Worm (Caenorhabditis elegans): Measurements from ENCODE around the gene T21B10.3.

The T21B10.3 gene

ce11 chrII:8917339-8917738, 16.8 kb upstream of the T21B10.3 start:
- no peak for TF ChIP-seq unc-62 (GFP tag; optimal IDR thresholded peaks at IDR 0.05)

- TF ChIP-seq unc-62 (GFP tag; optimal IDR thresholded peaks at IDR 0.05), result no peak
Observed at ce11 chrII:8920315-8920714, 13.9 kb upstream of the T21B10.3 start.

- no peak for TF ChIP-seq unc-62 (GFP tag; optimal IDR thresholded peaks at IDR 0.05)
Observed at ce11 chrII:8920955-8921354, 13.2 kb upstream of the T21B10.3 start.

ce11 chrII:8921456-8921855, 12.7 kb upstream of the T21B10.3 start:
- no peak for TF ChIP-seq unc-62 (GFP tag; optimal IDR thresholded peaks at IDR 0.05)

- TF ChIP-seq unc-62 (GFP tag; optimal IDR thresholded peaks at IDR 0.05), result no peak
Observed at ce11 chrII:8922140-8922539, 12.0 kb upstream of the T21B10.3 start, which contains the start of gene B0457.6. B0457.6 (plus strand) TSS chrII:8922423.

- TF ChIP-seq unc-62 (GFP tag; optimal IDR thresholded peaks at IDR 0.05), result no peak
Observed at ce11 chrII:8923187-8923586, 11.0 kb upstream of the T21B10.3 start.

- TF ChIP-seq unc-62 (GFP tag; optimal IDR thresholded peaks at IDR 0.05), result no peak
Observed at ce11 chrII:8926451-8926850, 7.7 kb upstream of the T21B10.3 start, which contains the start of gene B0457.2. B0457.2 (minus strand) TSS chrII:8926551.

- TF ChIP-seq unc-62 (GFP tag; optimal IDR thresholded peaks at IDR 0.05), result no peak
Observed at ce11 chrII:8927253-8927791, 6.9 kb upstream of the T21B10.3 start, which contains the start of gene cct-2. cct-2 (plus strand) TSS chrII:8927741.

ce11 chrII:8929771-8930170, 4.4 kb upstream of the T21B10.3 start, which contains the start of gene mrpl-50:
mrpl-50 (plus strand) TSS chrII:8929841.
- no peak for TF ChIP-seq unc-62 (GFP tag; optimal IDR thresholded peaks at IDR 0.05)

ce11 chrII:8930763-8931162, 3.4 kb upstream of the T21B10.3 start, which contains the start of gene enol-1:
enol-1 (plus strand) TSS chrII:8930997.
- TF ChIP-seq unc-62 (GFP tag; optimal IDR thresholded peaks at IDR 0.05), result no peak

ce11 chrII:8931405-8932149, 2.6 kb upstream of the T21B10.3 start:
- no peak for TF ChIP-seq unc-62 (GFP tag; optimal IDR thresholded peaks at IDR 0.05)

ce11 chrII:8932392-8932791, 1.8 kb upstream of the T21B10.3 start:
- no peak for TF ChIP-seq unc-62 (GFP tag; optimal IDR thresholded peaks at IDR 0.05)

- no peak for TF ChIP-seq unc-62 (GFP tag; optimal IDR thresholded peaks at IDR 0.05)
Observed at ce11 chrII:8938907-8939622, 4.9 kb downstream of the T21B10.3 start.

- TF ChIP-seq unc-62 (GFP tag; optimal IDR thresholded peaks at IDR 0.05), result no peak
Observed at ce11 chrII:8940362-8940940, 6.3 kb downstream of the T21B10.3 start, which contains the start of the genes set-17 and T21B10.4. set-17 (minus strand) TSS chrII:8940488. T21B10.4 (plus strand) TSS chrII:8940894.

ce11 chrII:8945167-8945566, 11.0 kb downstream of the T21B10.3 start:
- TF ChIP-seq unc-62 (GFP tag; optimal IDR thresholded peaks at IDR 0.05), result no peak

ce11 chrII:8947391-8947790, 13.2 kb downstream of the T21B10.3 start, which contains the start of gene cutl-15:
cutl-15 (minus strand) TSS chrII:8947688.
- no peak for TF ChIP-seq unc-62 (GFP tag; optimal IDR thresholded peaks at IDR 0.05)
